Worm (Caenorhabditis elegans) whole organism, early embryonic: ENCODE data around the gene T21B4.3.

Experiments used
- ama-1 ChIP-seq: fragments of 150-350 bp; optimal IDR thresholded peaks from 2 replicates; lab custom pipeline; 2014
- pes-1 ChIP-seq: fragments of 200-800 bp; sonication (Bioruptor generic); IDR thresholded peaks from 2 replicates; pipeline ENCODE4 v1.3.6; 2022; ENCODE audit warnings: missing genetic modification reagents, missing genetic modification characterization, missing compliant biosample characterization
- scrt-1 ChIP-seq: fragments of 200-800 bp; sonication (Bioruptor generic); IDR thresholded peaks from 2 replicates; pipeline ENCODE4 v1.3.6; 2022; ENCODE audit warnings: missing genetic modification characterization, missing compliant biosample characterization
- sea-1 ChIP-seq: fragments of 200-800 bp; sonication (Bioruptor generic); conservative IDR thresholded peaks from 2 replicates; pipeline ENCODE4 v1.3.6; 2022; ENCODE audit warnings: missing genetic modification characterization, missing compliant biosample characterization
- tbx-11 ChIP-seq: fragments of 200-800 bp; sonication (Bioruptor generic); IDR thresholded peaks from 2 replicates; pipeline ENCODE4 v1.3.6; 2022; ENCODE audit warnings: missing genetic modification characterization, missing compliant biosample characterization
- tra-4 ChIP-seq: sonication (generic microtip); optimal IDR thresholded peaks from 2 replicates; lab custom pipeline; 2017; ENCODE audit warnings: missing genetic modification characterization, missing compliant biosample characterization

- no peak for TF ChIP-seq sea-1
- no peak for TF ChIP-seq ama-1 (lab: Kevin White, UChicago)
- TF ChIP-seq tbx-11 (GFP tag; lab: Robert Waterston, UW): no peak
- no peak for TF ChIP-seq pes-1
- TF ChIP-seq scrt-1 (GFP tag; lab: Robert Waterston, UW): no peak
- TF ChIP-seq tra-4 (tag; lab: Kevin White, UChicago): no peak
These were observed at the start of gene T21B4.3 for ce11 chrII:12496981-12497380.
